Fruit fly (Drosophila melanogaster) whole organism, embryonic: Measurements from ENCODE around the gene mRpS35.

Source experiments
- Abd-B ChIP-seq: fragments of 200-800 bp; sonication (Bioruptor generic); optimal IDR thresholded peaks from 2 replicates; lab custom pipeline; 2018; ENCODE audit warnings: missing biosample characterization, mild to moderate bottlenecking, missing genetic modification characterization, moderate library complexity
- Adf1 ChIP-seq: fragments of 200-800 bp; sonication (Bioruptor generic); IDR thresholded peaks from 2 replicates; pipeline ENCODE4 v1.3.6; 2022; ENCODE audit warnings: missing biosample characterization, missing genetic modification characterization
- CG10274 ChIP-seq: fragments of 200-800 bp; sonication (Bioruptor generic); optimal IDR thresholded peaks from 3 replicates; lab custom pipeline; 2017; ENCODE audit warnings: missing biosample characterization, mild to moderate bottlenecking, missing genetic modification characterization
- CG11723 ChIP-seq: fragments of 200-800 bp; sonication (Bioruptor generic); optimal IDR thresholded peaks from 2 replicates; lab custom pipeline; 2017; ENCODE audit warnings: missing biosample characterization, mild to moderate bottlenecking, missing genetic modification characterization
- CG12236 ChIP-seq: fragments of 200-800 bp; sonication (Bioruptor generic); optimal IDR thresholded peaks from 2 replicates; lab custom pipeline; 2016; ENCODE audit warnings: missing biosample characterization, missing genetic modification characterization
- CG13424 ChIP-seq: fragments of 200-800 bp; sonication (Bioruptor generic); optimal IDR thresholded peaks from 2 replicates; lab custom pipeline; 2019; ENCODE audit warnings: missing biosample characterization, mild to moderate bottlenecking, missing genetic modification characterization, moderate library complexity
- CG15073 ChIP-seq: fragments of 200-800 bp; sonication (Bioruptor generic); optimal IDR thresholded peaks from 2 replicates; lab custom pipeline; 2016; ENCODE audit warnings: missing biosample characterization, missing genetic modification characterization
- CG3163 ChIP-seq: fragments of 200-800 bp; sonication (Bioruptor generic); optimal IDR thresholded peaks from 3 replicates; lab custom pipeline; 2016; ENCODE audit warnings: missing biosample characterization, missing genetic modification characterization
- CG3838 ChIP-seq: fragments of 200-800 bp; sonication (Bioruptor generic); optimal IDR thresholded peaks from 3 replicates; lab custom pipeline; 2016; ENCODE audit warnings: missing biosample characterization, missing genetic modification characterization
- CG4820 ChIP-seq: fragments of 200-800 bp; sonication (Bioruptor generic); optimal IDR thresholded peaks from 3 replicates; lab custom pipeline; 2016; ENCODE audit warnings: missing biosample characterization, missing genetic modification characterization
- CG6813 ChIP-seq: fragments of 200-800 bp; sonication (Bioruptor generic); optimal IDR thresholded peaks from 2 replicates; lab custom pipeline; 2017; ENCODE audit warnings: missing biosample characterization, missing genetic modification characterization, mild to moderate bottlenecking, moderate library complexity, missing genetic modification reagents
- CG8290 ChIP-seq, 3 experiments: fragments of 200-800 bp; sonication (Bioruptor generic); optimal IDR thresholded peaks; 2 replicates each; lab custom pipeline; 2016 to 2019; ENCODE audit warnings: missing biosample characterization in 3 of 3, missing genetic modification characterization in 3 of 3, mild to moderate bottlenecking in 2 of 3, moderate library complexity in 1 of 3
- CG8478 ChIP-seq: fragments of >200 bp; optimal IDR thresholded peaks from 2 replicates; lab custom pipeline; 2018
- Camta ChIP-seq: fragments of 200-800 bp; sonication (Bioruptor generic); optimal IDR thresholded peaks from 2 replicates; lab custom pipeline; 2016; ENCODE audit warnings: missing biosample characterization, missing genetic modification characterization
- Dfd ChIP-seq, 2 experiments: fragments of >200 bp; optimal IDR thresholded peaks; 2 replicates each; lab custom pipeline; 2017; ENCODE audit warnings: missing biosample characterization in 2 of 2, missing genetic modification characterization in 2 of 2
- Dip3 ChIP-seq: fragments of 200-800 bp; sonication (Bioruptor generic); optimal IDR thresholded peaks from 3 replicates; lab custom pipeline; 2016; ENCODE audit warnings: missing biosample characterization, missing genetic modification characterization
- Dp ChIP-seq: fragments of 200-800 bp; sonication (Bioruptor generic); optimal IDR thresholded peaks from 2 replicates; lab custom pipeline; 2018; ENCODE audit warnings: missing biosample characterization, mild to moderate bottlenecking, missing genetic modification characterization, moderate library complexity
- Dref ChIP-seq: fragments of 200-800 bp; sonication (Bioruptor generic); IDR thresholded peaks from 2 replicates; pipeline ENCODE4 v1.3.6; 2022; ENCODE audit warnings: missing biosample characterization, missing genetic modification characterization
- ERR ChIP-seq: fragments of 200-800 bp; sonication (Bioruptor generic); optimal IDR thresholded peaks from 2 replicates; lab custom pipeline; 2016; ENCODE audit warnings: missing biosample characterization, missing genetic modification characterization
- H2.0 ChIP-seq: fragments of 200-800 bp; sonication (Bioruptor generic); IDR thresholded peaks from 2 replicates; pipeline ENCODE4 v1.3.6; 2022; ENCODE audit warnings: missing biosample characterization, missing genetic modification characterization
- Kr ChIP-seq: fragments of 200-800 bp; sonication (Bioruptor generic); optimal IDR thresholded peaks from 2 replicates; lab custom pipeline; 2017; ENCODE audit warnings: missing biosample characterization, mild to moderate bottlenecking, missing genetic modification characterization
- Lim3 ChIP-seq: fragments of 200-800 bp; sonication (Bioruptor generic); IDR thresholded peaks from 2 replicates; pipeline ENCODE4 v1.3.6; 2022; ENCODE audit warnings: missing biosample characterization, missing genetic modification characterization
- Lpt ChIP-seq: fragments of >200 bp; optimal IDR thresholded peaks from 2 replicates; lab custom pipeline; 2018; ENCODE audit warnings: missing biosample characterization, missing genetic modification characterization
- MESR4 ChIP-seq: fragments of 200-800 bp; sonication (Bioruptor generic); optimal IDR thresholded peaks from 2 replicates; lab custom pipeline; 2018; ENCODE audit warnings: missing biosample characterization, mild to moderate bottlenecking, missing genetic modification characterization, moderate library complexity
- Mad ChIP-seq: fragments of 200-800 bp; sonication (Bioruptor generic); optimal IDR thresholded peaks from 2 replicates; lab custom pipeline; 2016; ENCODE audit warnings: missing biosample characterization, missing genetic modification characterization
- NFAT ChIP-seq: fragments of 200-800 bp; sonication (Bioruptor generic); IDR thresholded peaks from 2 replicates; pipeline ENCODE4 v1.3.6; 2022; ENCODE audit warnings: missing biosample characterization, missing genetic modification characterization
- Opbp ChIP-seq: fragments of 200-800 bp; sonication (Bioruptor generic); IDR thresholded peaks from 3 replicates; pipeline ENCODE4 v1.3.6; 2022; ENCODE audit warnings: missing biosample characterization, missing genetic modification characterization; ENCODE audit not compliant: partially characterized antibody
- PHDP ChIP-seq: fragments of 200-800 bp; sonication (Bioruptor generic); optimal IDR thresholded peaks from 3 replicates; lab custom pipeline; 2018; ENCODE audit warnings: missing biosample characterization, mild to moderate bottlenecking, missing genetic modification characterization, moderate library complexity
- Rx ChIP-seq: fragments of 200-800 bp; sonication (Bioruptor generic); IDR thresholded peaks from 2 replicates; pipeline ENCODE4 v1.3.6; 2022; ENCODE audit warnings: missing biosample characterization, missing genetic modification characterization
- Sin3A ChIP-seq: fragments of >200 bp; optimal IDR thresholded peaks from 2 replicates; lab custom pipeline; 2018
- Six4 ChIP-seq: fragments of 200-800 bp; sonication (Bioruptor generic); optimal IDR thresholded peaks from 2 replicates; lab custom pipeline; 2016; ENCODE audit warnings: missing biosample characterization, missing genetic modification characterization
- cad ChIP-seq: fragments of >200 bp; optimal IDR thresholded peaks from 2 replicates; lab custom pipeline; 2017; ENCODE audit warnings: missing biosample characterization, missing genetic modification characterization
- crc ChIP-seq: fragments of 200-800 bp; sonication (Bioruptor generic); optimal IDR thresholded peaks from 2 replicates; lab custom pipeline; 2016; ENCODE audit warnings: missing biosample characterization, missing genetic modification characterization
- danr ChIP-seq: fragments of 200-800 bp; sonication (Bioruptor generic); IDR thresholded peaks from 2 replicates; pipeline ENCODE4 v1.3.6; 2022; ENCODE audit warnings: missing biosample characterization, missing genetic modification characterization
- dimm ChIP-seq: fragments of 200-800 bp; sonication (Bioruptor generic); IDR thresholded peaks from 2 replicates; pipeline ENCODE4 v1.3.6; 2022; ENCODE audit warnings: missing biosample characterization, missing genetic modification characterization
- dpn ChIP-seq, 2 experiments: fragments of 200-800 bp; sonication (Bioruptor generic); optimal IDR thresholded peaks; 3 replicates each; lab custom pipeline; 2016; ENCODE audit warnings: missing biosample characterization in 2 of 2, missing genetic modification characterization in 2 of 2
- emc ChIP-seq: fragments of 200-800 bp; sonication (Bioruptor generic); optimal IDR thresholded peaks from 2 replicates; lab custom pipeline; 2016; ENCODE audit warnings: missing biosample characterization, missing genetic modification characterization
- fd102C ChIP-seq: fragments of 200-800 bp; sonication (Bioruptor generic); optimal IDR thresholded peaks from 2 replicates; lab custom pipeline; 2018; ENCODE audit warnings: missing biosample characterization, mild to moderate bottlenecking, missing genetic modification characterization, moderate library complexity
- fd96Cb ChIP-seq: fragments of 200-800 bp; sonication (Bioruptor generic); optimal IDR thresholded peaks from 2 replicates; lab custom pipeline; 2018; ENCODE audit warnings: missing biosample characterization, mild to moderate bottlenecking, missing genetic modification characterization, moderate library complexity
- gce ChIP-seq: fragments of 200-800 bp; sonication (Bioruptor generic); IDR thresholded peaks from 3 replicates; pipeline ENCODE4 v1.3.6; 2022; ENCODE audit warnings: missing biosample characterization, missing genetic modification characterization
- gro ChIP-seq: fragments of 200-800 bp; sonication (Bioruptor generic); optimal IDR thresholded peaks from 2 replicates; lab custom pipeline; 2016; ENCODE audit warnings: missing biosample characterization, missing genetic modification characterization
- lmd ChIP-seq: fragments of 200-800 bp; sonication (Bioruptor generic); IDR thresholded peaks from 2 replicates; pipeline ENCODE4 v1.3.6; 2022; ENCODE audit warnings: missing biosample characterization, missing genetic modification characterization
- mirr ChIP-seq: fragments of 200-800 bp; sonication (Bioruptor generic); optimal IDR thresholded peaks from 3 replicates; lab custom pipeline; 2018; ENCODE audit warnings: missing biosample characterization, mild to moderate bottlenecking, missing genetic modification characterization
- nmo ChIP-seq: fragments of 200-800 bp; sonication (Bioruptor generic); optimal IDR thresholded peaks from 2 replicates; lab custom pipeline; 2018; ENCODE audit warnings: missing biosample characterization, mild to moderate bottlenecking, missing genetic modification characterization, moderate library complexity
- onecut ChIP-seq: fragments of 200-800 bp; sonication (Bioruptor generic); IDR thresholded peaks from 2 replicates; pipeline ENCODE4 v1.3.6; 2022; ENCODE audit warnings: missing biosample characterization, missing genetic modification characterization
- peb ChIP-seq: fragments of 200-800 bp; sonication (Bioruptor generic); IDR thresholded peaks from 2 replicates; pipeline ENCODE4 v1.3.6; 2022; ENCODE audit warnings: missing biosample characterization, missing genetic modification characterization
- pum ChIP-seq: fragments of 200-800 bp; sonication (Bioruptor generic); optimal IDR thresholded peaks from 2 replicates; lab custom pipeline; 2016; ENCODE audit warnings: missing biosample characterization, missing genetic modification characterization
- ro ChIP-seq: fragments of 200-800 bp; sonication (Bioruptor generic); IDR thresholded peaks from 2 replicates; pipeline ENCODE4 v1.3.6; 2022; ENCODE audit warnings: missing biosample characterization, missing genetic modification characterization
- sens ChIP-seq: fragments of 200-800 bp; sonication (Bioruptor generic); peaks from one replicate; lab custom pipeline; 2016; ENCODE audit warnings: missing biosample characterization, missing genetic modification characterization
- sr ChIP-seq: fragments of 200-800 bp; sonication (Bioruptor generic); IDR thresholded peaks from 3 replicates; pipeline ENCODE4 v1.3.6; 2022; ENCODE audit warnings: missing biosample characterization, missing genetic modification characterization
- tap ChIP-seq: fragments of 200-800 bp; optimal IDR thresholded peaks from 3 replicates; lab custom pipeline; 2019; ENCODE audit warnings: missing biosample characterization, mild to moderate bottlenecking, missing genetic modification characterization, moderate library complexity
- twi ChIP-seq: fragments of 200-800 bp; optimal IDR thresholded peaks from 2 replicates; lab custom pipeline; 2019; ENCODE audit warnings: missing biosample characterization, mild to moderate bottlenecking, missing genetic modification characterization, moderate library complexity
- usp ChIP-seq: fragments of >200 bp; optimal IDR thresholded peaks from 2 replicates; lab custom pipeline; 2017; ENCODE audit warnings: missing biosample characterization, missing genetic modification characterization

mRpS35 gene

dm6 chr3L:2820930-2821505, 40.3 kb downstream of the mRpS35 start (continued):
- TF ChIP-seq danr (GFP tag; lab: Robert Waterston, UW) (no peak), usp (GFP tag; lab: Kevin White, UChicago) (no peak), CG13424 (tag; lab: Kevin White, UChicago) (no peak), CG8478 (lab: Kevin White, UChicago) (no peak), CG8290 (GFP tag; optimal IDR thresholded peaks at IDR 0.05; lab: Kevin White, UChicago) (no peak), CG8290 (tag; optimal IDR thresholded peaks at IDR 0.05; lab: Kevin White, UChicago) (peak in 1 of 2 experiments; percentile 79), gce (0 out of 3 replicates have a peak, but pooled peaks have one; percentile 14), Six4 (GFP tag; lab: Kevin White, UChicago) (no peak), CG10274 (no peak), lmd (GFP tag; lab: Robert Waterston, UW) (no peak), sr (GFP tag; lab: Robert Waterston, UW) (no peak), pum (GFP tag; lab: Kevin White, UChicago) (no peak), dimm (GFP tag; lab: Robert Waterston, UW) (no peak), CG4820 (no peak), Lpt (no peak), Dref (GFP tag; lab: Robert Waterston, UW) (no peak), Mad (GFP tag; lab: Kevin White, UChicago) (no peak), ro (GFP tag; lab: Robert Waterston, UW) (no peak), Dip3 (no peak), CG15073 (GFP tag; lab: Kevin White, UChicago) (no peak), PHDP (peak; percentile 11), CG3163 (GFP tag; lab: Kevin White, UChicago) (no peak), Dfd (GFP tag; optimal IDR thresholded peaks at IDR 0.05; lab: Kevin White, UChicago) (no peak), gro (GFP tag; lab: Kevin White, UChicago) (peak; percentile 16), Abd-B (GFP tag; lab: Kevin White, UChicago) (no peak), H2.0 (GFP tag; lab: Robert Waterston, UW) (no peak), sens (no peak), ERR (GFP tag; lab: Kevin White, UChicago) (no peak), Sin3A (lab: Kevin White, UChicago) (no peak), emc (no peak), peb (0 out of 2 replicates have a peak, but pooled peaks have one; percentile 44), MESR4 (no peak), CG12236 (GFP tag; lab: Kevin White, UChicago) (no peak), Rx (GFP tag; lab: Robert Waterston, UW) (no peak), onecut (GFP tag; lab: Robert Waterston, UW) (peak; percentile 22; the same call in 1 of the 2 replicates), Opbp (GFP tag; lab: Robert Waterston, UW) (0 out of 3 replicates have a peak, but pooled peaks have one; percentile 35), crc (GFP tag; lab: Kevin White, UChicago) (no peak), mirr (peak; percentile 75), nmo (no peak), Camta (no peak), CG3838 (GFP tag; lab: Kevin White, UChicago) (no peak), cad (GFP tag; lab: Kevin White, UChicago) (no peak), twi (no peak), dpn (GFP tag; optimal IDR thresholded peaks at IDR 0.05; lab: Kevin White, UChicago) (no peak), tap (tag; lab: Kevin White, UChicago) (no peak), NFAT (GFP tag; lab: Robert Waterston, UW) (no peak), CG6813 (GFP tag; lab: Kevin White, UChicago) (peak; percentile 26), Lim3 (GFP tag; lab: Robert Waterston, UW) (no peak), Adf1 (GFP tag; lab: Robert Waterston, UW) (peak; percentile 99), CG11723 (GFP tag; lab: Kevin White, UChicago) (no peak), Dp (GFP tag; lab: Kevin White, UChicago) (no peak), Kr (GFP tag; lab: Kevin White, UChicago) (no peak), fd96Cb (tag; lab: Kevin White, UChicago) (no peak), fd102C (GFP tag; lab: Kevin White, UChicago) (no peak)
